Fruit fly (Drosophila melanogaster) whole organism, pupa: ENCODE results near the gene CG13630.

Experiments used
- CG10348 ChIP-seq: fragments of 200-800 bp; sonication (Bioruptor generic); IDR thresholded peaks from 2 replicates; pipeline ENCODE4 v1.3.6; 2022; ENCODE audit warnings: missing biosample characterization, missing genetic modification characterization
- CG12605 ChIP-seq: fragments of 200-800 bp; sonication (Bioruptor generic); IDR thresholded peaks from 2 replicates; pipeline ENCODE4 v1.3.6; 2022; ENCODE audit warnings: missing biosample characterization, missing genetic modification characterization
- CG13204 ChIP-seq: fragments of 200-800 bp; sonication (Bioruptor generic); optimal IDR thresholded peaks from 2 replicates; lab custom pipeline; 2018; ENCODE audit warnings: missing biosample characterization, mild to moderate bottlenecking, missing genetic modification characterization, moderate library complexity
- CG14655 ChIP-seq: fragments of 200-800 bp; sonication (Bioruptor generic); optimal IDR thresholded peaks from 3 replicates; lab custom pipeline; 2017; ENCODE audit warnings: mild to moderate bottlenecking, missing biosample characterization, missing genetic modification reagents, missing genetic modification characterization
- CG15710 ChIP-seq: fragments of 200-800 bp; sonication (Bioruptor generic); optimal IDR thresholded peaks from 2 replicates; lab custom pipeline; 2018; ENCODE audit warnings: missing biosample characterization, mild to moderate bottlenecking, missing genetic modification characterization, moderate library complexity
- CG17806 ChIP-seq: fragments of 200-800 bp; sonication (Bioruptor generic); optimal IDR thresholded peaks from 2 replicates; lab custom pipeline; 2018; ENCODE audit warnings: missing biosample characterization, mild to moderate bottlenecking, missing genetic modification characterization, moderate library complexity
- CG32121 ChIP-seq: fragments of 200-800 bp; sonication (Bioruptor generic); IDR thresholded peaks from 2 replicates; pipeline ENCODE4 v1.3.6; 2022; ENCODE audit warnings: missing biosample characterization, missing genetic modification characterization
- CG34367 ChIP-seq: fragments of 200-800 bp; sonication (Bioruptor generic); optimal IDR thresholded peaks from 2 replicates; lab custom pipeline; 2018; ENCODE audit warnings: missing biosample characterization, mild to moderate bottlenecking, missing genetic modification characterization
- CG4496 ChIP-seq: fragments of 200-800 bp; sonication (Bioruptor generic); IDR thresholded peaks from 3 replicates; pipeline ENCODE4 v1.3.6; 2022; ENCODE audit warnings: missing biosample characterization, missing genetic modification characterization
- CG8159 ChIP-seq: fragments of 200-800 bp; sonication (Bioruptor generic); optimal IDR thresholded peaks from 3 replicates; lab custom pipeline; 2018; ENCODE audit warnings: missing biosample characterization, mild to moderate bottlenecking, missing genetic modification characterization, moderate library complexity
- CG8301 ChIP-seq: fragments of 200-800 bp; sonication (Bioruptor generic); optimal IDR thresholded peaks from 2 replicates; lab custom pipeline; 2018; ENCODE audit warnings: missing biosample characterization, mild to moderate bottlenecking, missing genetic modification characterization
- CG9948 ChIP-seq: fragments of 200-800 bp; sonication (Bioruptor generic); optimal IDR thresholded peaks from 2 replicates; lab custom pipeline; 2018; ENCODE audit warnings: missing biosample characterization, mild to moderate bottlenecking, missing genetic modification characterization, moderate library complexity
- D1 ChIP-seq: fragments of 200-800 bp; sonication (Bioruptor generic); optimal IDR thresholded peaks from 2 replicates; lab custom pipeline; 2018; ENCODE audit warnings: missing biosample characterization, mild to moderate bottlenecking, missing genetic modification characterization, moderate library complexity
- EcR ChIP-seq: fragments of 200-800 bp; sonication (Bioruptor generic); optimal IDR thresholded peaks from 3 replicates; lab custom pipeline; 2019; ENCODE audit warnings: missing biosample characterization, missing genetic modification characterization, mild to moderate bottlenecking, moderate library complexity, missing genetic modification reagents
- Pif1A ChIP-seq: fragments of 200-800 bp; sonication (Bioruptor generic); optimal IDR thresholded peaks from 3 replicates; lab custom pipeline; 2016; ENCODE audit warnings: missing biosample characterization, missing genetic modification characterization
- Pif1B ChIP-seq: fragments of 200-800 bp; sonication (Bioruptor generic); optimal IDR thresholded peaks from 3 replicates; lab custom pipeline; 2016; ENCODE audit warnings: missing biosample characterization, missing genetic modification characterization
- Snoo ChIP-seq: fragments of 200-800 bp; sonication (Bioruptor generic); optimal IDR thresholded peaks from 3 replicates; lab custom pipeline; 2017; ENCODE audit warnings: missing biosample characterization, mild to moderate bottlenecking, missing genetic modification characterization, inconsistent platforms
- fd96Ca ChIP-seq: fragments of 200-800 bp; sonication (Bioruptor generic); IDR thresholded peaks from 3 replicates; pipeline ENCODE4 v1.3.6; 2022; ENCODE audit warnings: missing biosample characterization, missing genetic modification characterization
- gl ChIP-seq: fragments of 200-800 bp; sonication (Bioruptor generic); optimal IDR thresholded peaks from 2 replicates; lab custom pipeline; 2018; ENCODE audit warnings: missing biosample characterization, mild to moderate bottlenecking, missing genetic modification characterization
- rn ChIP-seq: fragments of 200-800 bp; sonication (Bioruptor generic); IDR thresholded peaks from 2 replicates; pipeline ENCODE4 v1.3.6; 2022; ENCODE audit warnings: missing biosample characterization, missing genetic modification characterization

Gene CG13630

DNA sequence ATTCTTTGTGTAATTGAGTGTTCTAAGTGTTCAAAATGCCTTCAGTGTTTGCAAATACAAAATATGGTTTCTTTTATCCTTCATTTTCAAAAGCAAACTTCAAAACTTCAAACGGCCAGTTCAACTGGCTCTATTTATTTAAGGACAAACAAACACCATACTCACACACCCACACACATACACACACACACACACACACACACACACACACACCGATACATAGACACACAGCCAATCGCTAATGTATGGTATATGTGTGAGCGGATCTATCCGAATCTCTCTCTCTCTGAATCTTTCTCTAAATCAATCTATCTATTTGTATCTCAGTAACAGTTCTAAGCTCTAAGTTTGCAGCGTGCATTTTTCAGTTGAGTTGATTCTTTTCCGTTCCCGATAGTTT lies 26.3 kb downstream of the CG13630 start:
- TF ChIP-seq Pif1A (GFP tag; lab: Kevin White, UChicago) (no peak), CG10348 (GFP tag; lab: Robert Waterston, UW) (no peak)
- TF ChIP-seq, all 21 proteins: peak for 0

DNA sequence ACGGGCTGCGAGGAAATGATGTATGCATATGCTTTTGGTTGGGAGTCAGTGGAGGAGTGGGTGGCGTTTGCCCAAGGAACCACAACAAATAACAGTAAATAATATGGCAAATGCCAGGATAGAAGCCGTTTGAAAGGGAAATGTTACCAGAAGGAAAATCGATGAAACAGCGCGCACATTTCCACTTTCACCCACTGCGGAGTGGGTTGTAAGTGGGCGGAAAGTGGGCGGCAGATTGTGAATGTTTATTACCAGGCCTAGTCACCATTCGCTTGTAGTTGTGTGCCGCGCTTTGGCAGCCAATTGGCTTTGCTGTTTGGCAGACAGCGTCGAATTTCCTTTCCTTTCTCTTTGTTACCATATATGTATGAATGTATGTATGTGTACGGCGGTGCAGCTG lies 47.5 kb downstream of the CG13630 start:
- TF ChIP-seq Pif1B (GFP tag; lab: Kevin White, UChicago), result no peak
- TF ChIP-seq CG34367 (tag; lab: Kevin White, UChicago), result no peak
- no peak for TF ChIP-seq D1
- TF ChIP-seq gl (tag; lab: Kevin White, UChicago), result no peak
- TF ChIP-seq Snoo, result no peak
- no peak for TF ChIP-seq CG13204 (GFP tag; lab: Kevin White, UChicago)
- no peak for TF ChIP-seq CG4496 (GFP tag; lab: Robert Waterston, UW)
- TF ChIP-seq CG10348 (GFP tag; lab: Robert Waterston, UW), result no peak
- no peak for TF ChIP-seq EcR (GFP tag; lab: Kevin White, UChicago)
- TF ChIP-seq CG12605, result no peak
- no peak for TF ChIP-seq CG15710 (tag; lab: Kevin White, UChicago)
- TF ChIP-seq CG8301, result no peak
- no peak for TF ChIP-seq CG17806 (tag; lab: Kevin White, UChicago)
- TF ChIP-seq Pif1A (GFP tag; lab: Kevin White, UChicago), result no peak
- TF ChIP-seq CG14655, result no peak
- no peak for TF ChIP-seq rn (GFP tag; lab: Robert Waterston, UW)
- no peak for TF ChIP-seq CG32121 (GFP tag; lab: Robert Waterston, UW)
- TF ChIP-seq CG8159 (tag; lab: Kevin White, UChicago), result no peak
- no peak for TF ChIP-seq fd96Ca (GFP tag; lab: Robert Waterston, UW)
- TF ChIP-seq CG9948 (tag; lab: Kevin White, UChicago), result no peak
